Fruit fly (Drosophila melanogaster) whole organism, embryonic: Measurements from ENCODE around the gene CG1943.

ENCODE experiments used
- B-H1 ChIP-seq: fragments of 200-800 bp; sonication (Bioruptor generic); IDR thresholded peaks from 3 replicates; pipeline ENCODE4 v1.3.6; 2022; ENCODE audit warnings: missing biosample characterization, missing genetic modification characterization
- CG10147 ChIP-seq: fragments of 200-800 bp; sonication (Bioruptor generic); optimal IDR thresholded peaks from 2 replicates; lab custom pipeline; 2019; ENCODE audit warnings: missing biosample characterization, mild to moderate bottlenecking, missing genetic modification characterization, moderate library complexity
- CG10267 ChIP-seq: fragments of 200-800 bp; sonication (Bioruptor generic); optimal IDR thresholded peaks from 2 replicates; lab custom pipeline; 2018; ENCODE audit warnings: missing biosample characterization, mild to moderate bottlenecking, missing genetic modification characterization, moderate library complexity
- CG10321 ChIP-seq: fragments of 200-800 bp; sonication (Bioruptor generic); IDR thresholded peaks from 2 replicates; pipeline ENCODE4 v1.3.6; 2022; ENCODE audit warnings: missing biosample characterization, missing genetic modification characterization
- CG10431 ChIP-seq: fragments of 200-800 bp; sonication (Bioruptor generic); optimal IDR thresholded peaks from 3 replicates; lab custom pipeline; 2018; ENCODE audit warnings: missing biosample characterization, mild to moderate bottlenecking, missing genetic modification characterization
- CG10654 ChIP-seq: fragments of 200-800 bp; sonication (Bioruptor generic); optimal IDR thresholded peaks from 2 replicates; lab custom pipeline; 2016; ENCODE audit warnings: missing biosample characterization, missing genetic modification characterization
- CG12104 ChIP-seq: fragments of 200-800 bp; sonication (Bioruptor generic); optimal IDR thresholded peaks from 3 replicates; lab custom pipeline; 2016; ENCODE audit warnings: missing biosample characterization, missing genetic modification characterization
- CG12744 ChIP-seq: fragments of 200-800 bp; sonication (Bioruptor generic); optimal IDR thresholded peaks from 2 replicates; lab custom pipeline; 2016; ENCODE audit warnings: missing biosample characterization, missing genetic modification characterization
- CG14710 ChIP-seq: fragments of 200-800 bp; sonication (Bioruptor generic); optimal IDR thresholded peaks from 3 replicates; lab custom pipeline; 2019; ENCODE audit warnings: missing biosample characterization, mild to moderate bottlenecking, missing genetic modification characterization, moderate library complexity
- CG14860 ChIP-seq: fragments of 200-800 bp; sonication (Bioruptor generic); IDR thresholded peaks from 3 replicates; pipeline ENCODE4 v1.3.6; 2022; ENCODE audit warnings: missing biosample characterization, missing genetic modification characterization; ENCODE audit not compliant: partially characterized antibody
- CG15011 ChIP-seq: fragments of 200-800 bp; sonication (Bioruptor generic); optimal IDR thresholded peaks from 3 replicates; lab custom pipeline; 2018; ENCODE audit warnings: missing biosample characterization, mild to moderate bottlenecking, missing genetic modification characterization
- CG15479 ChIP-seq: fragments of 200-800 bp; sonication (Bioruptor generic); optimal IDR thresholded peaks from 3 replicates; lab custom pipeline; 2019; ENCODE audit warnings: missing biosample characterization, mild to moderate bottlenecking, missing genetic modification characterization, moderate library complexity
- CG15601 ChIP-seq: fragments of 200-800 bp; sonication (Bioruptor generic); optimal IDR thresholded peaks from 3 replicates; lab custom pipeline; 2019; ENCODE audit warnings: missing biosample characterization, mild to moderate bottlenecking, missing genetic modification characterization, moderate library complexity
- CG1647 ChIP-seq: fragments of 200-800 bp; sonication (Bioruptor generic); optimal IDR thresholded peaks from 3 replicates; lab custom pipeline; 2016; ENCODE audit warnings: missing biosample characterization, missing genetic modification characterization
- CG17385 ChIP-seq: fragments of 200-800 bp; sonication (Bioruptor generic); optimal IDR thresholded peaks from 3 replicates; lab custom pipeline; 2018; ENCODE audit warnings: missing biosample characterization, mild to moderate bottlenecking, missing genetic modification characterization
- CG2678 ChIP-seq: fragments of 200-800 bp; sonication (Bioruptor generic); optimal IDR thresholded peaks from 3 replicates; lab custom pipeline; 2019; ENCODE audit warnings: missing biosample characterization, mild to moderate bottlenecking, missing genetic modification characterization, moderate library complexity
- CG31224 ChIP-seq: fragments of 200-800 bp; sonication (Bioruptor generic); IDR thresholded peaks from 2 replicates; pipeline ENCODE4 v1.3.6; 2022; ENCODE audit warnings: missing biosample characterization, missing genetic modification characterization
- CG32772 ChIP-seq: fragments of 200-800 bp; sonication (Bioruptor generic); IDR thresholded peaks from 2 replicates; pipeline ENCODE4 v1.3.6; 2022; ENCODE audit warnings: missing biosample characterization, missing genetic modification characterization
- CG4360 ChIP-seq: fragments of 200-800 bp; sonication (Bioruptor generic); IDR thresholded peaks from 2 replicates; pipeline ENCODE4 v1.3.6; 2022; ENCODE audit warnings: missing biosample characterization, missing genetic modification characterization
- CG6765 ChIP-seq: fragments of 200-800 bp; sonication (Bioruptor generic); optimal IDR thresholded peaks from 3 replicates; lab custom pipeline; 2017; ENCODE audit warnings: missing biosample characterization, mild to moderate bottlenecking, missing genetic modification characterization
- CG6813 ChIP-seq: fragments of 200-800 bp; sonication (Bioruptor generic); optimal IDR thresholded peaks from 2 replicates; lab custom pipeline; 2017; ENCODE audit warnings: missing biosample characterization, missing genetic modification characterization, mild to moderate bottlenecking, moderate library complexity, missing genetic modification reagents
- CG7556 ChIP-seq: fragments of 200-800 bp; sonication (Bioruptor generic); optimal IDR thresholded peaks from 2 replicates; lab custom pipeline; 2017; ENCODE audit warnings: missing biosample characterization, mild to moderate bottlenecking, missing genetic modification characterization
- CG7963 ChIP-seq: fragments of 200-800 bp; sonication (Bioruptor generic); IDR thresholded peaks from 3 replicates; pipeline ENCODE4 v1.3.6; 2022; ENCODE audit warnings: missing biosample characterization, missing genetic modification characterization; ENCODE audit not compliant: partially characterized antibody
- D19A ChIP-seq: fragments of 200-800 bp; optimal IDR thresholded peaks from 3 replicates; lab custom pipeline; 2019; ENCODE audit warnings: missing biosample characterization, mild to moderate bottlenecking, missing genetic modification characterization, moderate library complexity
- Deaf1 ChIP-seq: fragments of 200-800 bp; optimal IDR thresholded peaks from 3 replicates; lab custom pipeline; 2019; ENCODE audit warnings: missing biosample characterization, mild to moderate bottlenecking, missing genetic modification characterization, moderate library complexity
- Dfd ChIP-seq, 2 experiments: fragments of >200 bp; optimal IDR thresholded peaks; 2 replicates each; lab custom pipeline; 2017; ENCODE audit warnings: missing biosample characterization in 2 of 2, missing genetic modification characterization in 2 of 2
- Ets65A ChIP-seq: fragments of 200-800 bp; sonication (Bioruptor generic); peaks from one replicate; lab custom pipeline; 2016; ENCODE audit warnings: missing biosample characterization, missing genetic modification characterization
- Fer2 ChIP-seq: fragments of 200-800 bp; sonication (Bioruptor generic); optimal IDR thresholded peaks from 2 replicates; lab custom pipeline; 2018; ENCODE audit warnings: missing biosample characterization, mild to moderate bottlenecking, missing genetic modification characterization, moderate library complexity
- HmgZ ChIP-seq: fragments of 200-800 bp; sonication (Bioruptor generic); optimal IDR thresholded peaks from 2 replicates; lab custom pipeline; 2018; ENCODE audit warnings: missing biosample characterization, mild to moderate bottlenecking, missing genetic modification characterization
- Hmr ChIP-seq: fragments of 200-800 bp; sonication (Bioruptor generic); optimal IDR thresholded peaks from 3 replicates; lab custom pipeline; 2017; ENCODE audit warnings: mild to moderate bottlenecking, missing biosample characterization, missing genetic modification reagents, missing genetic modification characterization
- Hmx ChIP-seq: fragments of 200-800 bp; sonication (Bioruptor generic); optimal IDR thresholded peaks from 2 replicates; lab custom pipeline; 2016; ENCODE audit warnings: missing biosample characterization, missing genetic modification characterization
- Mad ChIP-seq: fragments of 200-800 bp; sonication (Bioruptor generic); optimal IDR thresholded peaks from 2 replicates; lab custom pipeline; 2016; ENCODE audit warnings: missing biosample characterization, missing genetic modification characterization
- Myb ChIP-seq: fragments of 200-800 bp; sonication (Bioruptor generic); optimal IDR thresholded peaks from 2 replicates; lab custom pipeline; 2016; ENCODE audit warnings: missing biosample characterization, missing genetic modification characterization
- NC2α ChIP-seq: fragments of 200-800 bp; sonication (Bioruptor generic); optimal IDR thresholded peaks from 2 replicates; lab custom pipeline; 2016; ENCODE audit warnings: missing biosample characterization, missing genetic modification characterization
- PHDP ChIP-seq: fragments of 200-800 bp; sonication (Bioruptor generic); optimal IDR thresholded peaks from 3 replicates; lab custom pipeline; 2018; ENCODE audit warnings: missing biosample characterization, mild to moderate bottlenecking, missing genetic modification characterization, moderate library complexity
- Scr ChIP-seq: fragments of 200-800 bp; sonication (Bioruptor generic); IDR thresholded peaks from 2 replicates; pipeline ENCODE4 v1.3.6; 2022; ENCODE audit warnings: missing biosample characterization, missing genetic modification characterization; ENCODE audit not compliant: partially characterized antibody
- btn ChIP-seq: fragments of 200-800 bp; sonication (Bioruptor generic); optimal IDR thresholded peaks from 2 replicates; lab custom pipeline; 2016; ENCODE audit warnings: missing biosample characterization, missing genetic modification characterization
- cad ChIP-seq: fragments of >200 bp; optimal IDR thresholded peaks from 2 replicates; lab custom pipeline; 2017; ENCODE audit warnings: missing biosample characterization, missing genetic modification characterization
- dpn ChIP-seq, 2 experiments: fragments of 200-800 bp; sonication (Bioruptor generic); optimal IDR thresholded peaks; 3 replicates each; lab custom pipeline; 2016; ENCODE audit warnings: missing biosample characterization in 2 of 2, missing genetic modification characterization in 2 of 2
- gem ChIP-seq: fragments of 200-800 bp; sonication (Bioruptor generic); optimal IDR thresholded peaks from 2 replicates; lab custom pipeline; 2019; ENCODE audit warnings: missing biosample characterization, mild to moderate bottlenecking, missing genetic modification characterization, moderate library complexity
- gfzf ChIP-seq: fragments of 200-800 bp; sonication (Bioruptor generic); optimal IDR thresholded peaks from 2 replicates; lab custom pipeline; 2016; ENCODE audit warnings: missing biosample characterization, mild to moderate bottlenecking, missing genetic modification characterization, moderate library complexity
- gro ChIP-seq: fragments of 200-800 bp; sonication (Bioruptor generic); optimal IDR thresholded peaks from 2 replicates; lab custom pipeline; 2016; ENCODE audit warnings: missing biosample characterization, missing genetic modification characterization
- insv ChIP-seq, 2 experiments: fragments of 200-800 bp; sonication (Bioruptor generic); optimal IDR thresholded peaks; 3 replicates each; lab custom pipeline; 2016 to 2018; ENCODE audit warnings: missing biosample characterization in 2 of 2, missing genetic modification characterization in 2 of 2
- inv ChIP-seq: fragments of 200-800 bp; sonication (Bioruptor generic); IDR thresholded peaks from 2 replicates; pipeline ENCODE4 v1.3.6; 2022; ENCODE audit warnings: missing biosample characterization, missing genetic modification characterization; ENCODE audit not compliant: partially characterized antibody
- klu ChIP-seq: fragments of 200-800 bp; sonication (Bioruptor generic); IDR thresholded peaks from 2 replicates; pipeline ENCODE4 v1.3.6; 2022; ENCODE audit warnings: missing biosample characterization, missing genetic modification characterization
- lilli ChIP-seq: fragments of 200-800 bp; sonication (Bioruptor generic); optimal IDR thresholded peaks from 3 replicates; lab custom pipeline; 2016; ENCODE audit warnings: missing biosample characterization, missing genetic modification characterization
- mirr ChIP-seq: fragments of 200-800 bp; sonication (Bioruptor generic); optimal IDR thresholded peaks from 3 replicates; lab custom pipeline; 2018; ENCODE audit warnings: missing biosample characterization, mild to moderate bottlenecking, missing genetic modification characterization
- p53 ChIP-seq: fragments of 200-800 bp; sonication (Bioruptor generic); optimal IDR thresholded peaks from 2 replicates; lab custom pipeline; 2016; ENCODE audit warnings: missing biosample characterization, missing genetic modification characterization
- slp2 ChIP-seq: fragments of 200-800 bp; sonication (Bioruptor generic); optimal IDR thresholded peaks from 2 replicates; lab custom pipeline; 2016; ENCODE audit warnings: missing biosample characterization, missing genetic modification characterization
- wor ChIP-seq: fragments of 200-800 bp; sonication (Bioruptor generic); IDR thresholded peaks from 2 replicates; pipeline ENCODE4 v1.3.6; 2022; ENCODE audit warnings: missing biosample characterization, missing genetic modification characterization
- zen2 ChIP-seq: fragments of 200-800 bp; sonication (Bioruptor generic); IDR thresholded peaks from 3 replicates; pipeline ENCODE4 v1.3.6; 2022; ENCODE audit warnings: missing biosample characterization, missing genetic modification characterization; ENCODE audit not compliant: partially characterized antibody

CG1943 gene

DNA sequence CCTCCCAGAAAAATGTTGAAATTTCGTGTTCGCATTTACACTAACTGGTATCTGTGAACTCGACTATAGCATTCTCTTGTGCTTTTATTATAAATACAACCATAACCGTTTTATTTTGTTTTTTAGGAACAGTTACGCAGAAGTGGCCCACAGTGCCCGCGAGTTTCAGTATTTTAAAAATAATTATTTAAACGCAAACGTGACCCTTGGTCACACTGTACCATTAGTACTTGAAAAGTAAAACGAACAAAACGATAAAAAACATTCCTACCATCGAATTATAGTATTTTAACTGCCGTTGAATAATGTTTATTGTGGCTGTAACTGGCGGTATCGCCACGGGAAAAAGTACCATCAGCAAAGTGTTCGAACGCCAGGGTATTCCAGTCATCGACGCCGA, 7.3 kb downstream of the CG1943 start, which contains the start of gene Dpck:
TSS of gene Dpck (plus strand) at position 211 of the 400 bp plus-strand sequence.
- TF ChIP-seq Fer2 (no peak), HmgZ (tag; lab: Kevin White, UChicago) (peak; percentile 29), CG17385 (GFP tag; lab: Kevin White, UChicago) (no peak), CG10267 (tag; lab: Kevin White, UChicago) (peak; percentile 48), gfzf (GFP tag; lab: Kevin White, UChicago) (peak; percentile 73), CG32772 (GFP tag; lab: Robert Waterston, UW) (no peak), Mad (peak; percentile 41), CG6813 (GFP tag; lab: Kevin White, UChicago) (no peak), CG15601 (tag; lab: Kevin White, UChicago) (no peak), Deaf1 (tag; lab: Kevin White, UChicago) (no peak), CG6765 (GFP tag; lab: Kevin White, UChicago) (no peak), D19A (no peak), PHDP (no peak), gro (GFP tag; lab: Kevin White, UChicago) (peak; percentile 32), btn (no peak), inv (no peak), CG10654 (GFP tag; lab: Kevin White, UChicago) (peak; percentile 0), Scr (GFP tag; lab: Robert Waterston, UW) (no peak), dpn (GFP tag; optimal IDR thresholded peaks at IDR 0.05; lab: Kevin White, UChicago) (peak in 1 of 2 experiments; percentile 11), cad (GFP tag; lab: Kevin White, UChicago) (no peak), gem (peak; percentile 26), CG31224 (no peak), Dfd (GFP tag; optimal IDR thresholded peaks at IDR 0.05; lab: Kevin White, UChicago) (no peak), insv (GFP tag; optimal IDR thresholded peaks at IDR 0.05; lab: Kevin White, UChicago) (peak in 1 of 2 experiments; percentile 16), Hmr (GFP tag; lab: Kevin White, UChicago) (peak; percentile 46), mirr (GFP tag; lab: Kevin White, UChicago) (no peak), Myb (GFP tag; lab: Kevin White, UChicago) (peak; percentile 63), lilli (GFP tag; lab: Kevin White, UChicago) (peak; percentile 36), CG7963 (GFP tag; lab: Robert Waterston, UW) (no peak), slp2 (GFP tag; lab: Kevin White, UChicago) (no peak), CG14860 (GFP tag; lab: Robert Waterston, UW) (no peak), CG7556 (GFP tag; lab: Kevin White, UChicago) (no peak), CG15011 (GFP tag; lab: Kevin White, UChicago) (no peak), CG4360 (GFP tag; lab: Robert Waterston, UW) (no peak), Ets65A (GFP tag; lab: Kevin White, UChicago) (peak; percentile 95), Hmx (GFP tag; lab: Kevin White, UChicago) (no peak), zen2 (GFP tag; lab: Robert Waterston, UW) (no peak), CG12104 (no peak), CG14710 (tag; lab: Kevin White, UChicago) (peak; percentile 45), CG12744 (no peak), NC2α (GFP tag; lab: Kevin White, UChicago) (no peak), CG10431 (GFP tag; lab: Kevin White, UChicago) (peak; percentile 16), B-H1 (no peak), klu (GFP tag; lab: Robert Waterston, UW) (no peak), CG1647 (GFP tag; lab: Kevin White, UChicago) (no peak), wor (GFP tag; lab: Robert Waterston, UW) (no peak), CG10147 (no peak), CG15479 (GFP tag; lab: Kevin White, UChicago) (no peak), CG10321 (GFP tag; lab: Robert Waterston, UW) (no peak), CG2678 (tag; lab: Kevin White, UChicago) (peak; percentile 29), p53 (GFP tag; lab: Kevin White, UChicago) (no peak)
